Worm (Caenorhabditis elegans) whole organism, early embryonic: ENCODE data around the gene F35A5.8.

Source experiments
- B0310.2 ChIP-seq: sonication (generic microtip); optimal IDR thresholded peaks from 2 replicates; lab custom pipeline; 2016; ENCODE audit warnings: mild to moderate bottlenecking, missing genetic modification characterization, missing compliant biosample characterization
- F13C5.2 ChIP-seq: sonication (generic microtip); optimal IDR thresholded peaks from 2 replicates; lab custom pipeline; 2017; ENCODE audit warnings: mild to moderate bottlenecking, missing genetic modification characterization, inconsistent platforms, missing compliant biosample characterization
- aly-1 ChIP-seq: sonication (generic microtip); optimal IDR thresholded peaks from 2 replicates; lab custom pipeline; 2016; ENCODE audit warnings: missing genetic modification characterization, missing compliant biosample characterization
- ama-1 ChIP-seq: fragments of 150-350 bp; optimal IDR thresholded peaks from 2 replicates; lab custom pipeline; 2014
- ceh-13 ChIP-seq: fragments of 200-800 bp; sonication (Bioruptor generic); optimal IDR thresholded peaks from 2 replicates; lab custom pipeline; 2018; ENCODE audit warnings: mild to moderate bottlenecking, missing genetic modification characterization, missing compliant biosample characterization
- ceh-36 ChIP-seq: sonication (generic microtip); optimal IDR thresholded peaks from 2 replicates; lab custom pipeline; 2016; ENCODE audit warnings: missing genetic modification characterization, inconsistent platforms, missing compliant biosample characterization
- ets-7 ChIP-seq: sonication (generic microtip); optimal IDR thresholded peaks from 2 replicates; lab custom pipeline; 2016; ENCODE audit warnings: missing genotype, missing genetic modification characterization, missing compliant biosample characterization
- flt-1 ChIP-seq: fragments of 200-800 bp; sonication (Bioruptor generic); IDR thresholded peaks from 2 replicates; pipeline ENCODE4 v1.3.6; 2022; ENCODE audit warnings: missing genetic modification characterization, missing compliant biosample characterization
- hnd-1 ChIP-seq: sonication (generic microtip); optimal IDR thresholded peaks from 2 replicates; lab custom pipeline; 2016; ENCODE audit warnings: missing genetic modification characterization, missing compliant biosample characterization
- pes-1 ChIP-seq: fragments of 200-800 bp; sonication (Bioruptor generic); IDR thresholded peaks from 2 replicates; pipeline ENCODE4 v1.3.6; 2022; ENCODE audit warnings: missing genetic modification reagents, missing genetic modification characterization, missing compliant biosample characterization
- scrt-1 ChIP-seq: fragments of 200-800 bp; sonication (Bioruptor generic); IDR thresholded peaks from 2 replicates; pipeline ENCODE4 v1.3.6; 2022; ENCODE audit warnings: missing genetic modification characterization, missing compliant biosample characterization
- sea-1 ChIP-seq: fragments of 200-800 bp; sonication (Bioruptor generic); conservative IDR thresholded peaks from 2 replicates; pipeline ENCODE4 v1.3.6; 2022; ENCODE audit warnings: missing genetic modification characterization, missing compliant biosample characterization
- tbx-11 ChIP-seq: fragments of 200-800 bp; sonication (Bioruptor generic); IDR thresholded peaks from 2 replicates; pipeline ENCODE4 v1.3.6; 2022; ENCODE audit warnings: missing genetic modification characterization, missing compliant biosample characterization
- tra-4 ChIP-seq: sonication (generic microtip); optimal IDR thresholded peaks from 2 replicates; lab custom pipeline; 2017; ENCODE audit warnings: missing genetic modification characterization, missing compliant biosample characterization

ce11 chrX:3824443-3824842 lies 21.2 kb upstream of the F35A5.8 start:
- TF ChIP-seq hnd-1 (tag; lab: Kevin White, UChicago) (no peak), F13C5.2 (tag; lab: Kevin White, UChicago) (no peak), aly-1 (tag; lab: Kevin White, UChicago) (no peak), ama-1 (no peak), pes-1 (GFP tag; lab: Robert Waterston, UW) (no peak), flt-1 (GFP tag; lab: Robert Waterston, UW) (no peak), tbx-11 (GFP tag; lab: Robert Waterston, UW) (no peak), scrt-1 (GFP tag; lab: Robert Waterston, UW) (no peak), ets-7 (tag; lab: Kevin White, UChicago) (no peak), tra-4 (tag; lab: Kevin White, UChicago) (no peak), B0310.2 (tag; lab: Kevin White, UChicago) (no peak), ceh-13 (GFP tag; lab: Kevin White, UChicago) (no peak), sea-1 (GFP tag; lab: Robert Waterston, UW) (no peak), ceh-36 (tag; lab: Kevin White, UChicago) (no peak)
